Worm (Caenorhabditis elegans) whole organism, L1 larva: Measurements from ENCODE around the gene T20B12.7.

Source experiments
- lin-35 ChIP-seq, 2 experiments: fragments of 150-350 bp; optimal IDR thresholded peaks; 2 replicates each; lab custom pipeline; 2014; ENCODE audit warnings: missing biosample characterization in 2 of 2, missing genetic modification characterization in 2 of 2, missing genetic modification reagents in 2 of 2
- mdl-1 ChIP-seq, 2 experiments: fragments of 150-350 bp; optimal IDR thresholded peaks; 2 replicates each; lab custom pipeline; 2014 to 2017; ENCODE audit warnings: missing biosample characterization in 2 of 2, missing genetic modification characterization in 2 of 2, inconsistent platforms in 1 of 2
- mep-1 ChIP-seq: fragments of 150-350 bp; optimal IDR thresholded peaks from 2 replicates; lab custom pipeline; 2014; ENCODE audit warnings: missing biosample characterization, missing genetic modification characterization
- nhr-12 ChIP-seq: sonication (generic microtip); optimal IDR thresholded peaks from 2 replicates; lab custom pipeline; 2017; ENCODE audit warnings: missing biosample characterization, missing genetic modification characterization
- nhr-28 ChIP-seq: fragments of 150-350 bp; optimal IDR thresholded peaks from 2 replicates; lab custom pipeline; 2014; ENCODE audit warnings: missing biosample characterization, missing genetic modification characterization
- zag-1 ChIP-seq: fragments of 150-350 bp; optimal IDR thresholded peaks from 2 replicates; lab custom pipeline; 2014; ENCODE audit warnings: missing biosample characterization, missing genetic modification characterization

ce11 chrIII:7370569-7370968 is 8.3 kb downstream of the T20B12.7 start:
- no peak for TF ChIP-seq lin-35 (GFP tag; optimal IDR thresholded peaks at IDR 0.05; lab: Kevin White, UChicago)
- no peak for TF ChIP-seq mdl-1 (tag; optimal IDR thresholded peaks at IDR 0.05; lab: Kevin White, UChicago)
- no peak for TF ChIP-seq mep-1 (tag; lab: Kevin White, UChicago)
- no peak for TF ChIP-seq nhr-12 (tag; lab: Kevin White, UChicago)
- no peak for TF ChIP-seq nhr-28
- TF ChIP-seq zag-1, result no peak
